Worm (Caenorhabditis elegans): ENCODE measurements around the gene F41G3.19.

The F41G3.19 gene

ce11 chrII:6721581-6721980 is 30.3 kb downstream of the F41G3.19 start (continued):
- TF ChIP-seq hrde-1 (tag; optimal IDR thresholded peaks at IDR 0.05; ENCODE audit: borderline replicate concordance): no peak
- peak; percentile 88 for TF ChIP-seq him-1 (tag; optimal IDR thresholded peaks at IDR 0.05)
- TF ChIP-seq unc-62 (GFP tag; optimal IDR thresholded peaks at IDR 0.05): no peak
- no peak for TF ChIP-seq T26A5.8 (tag; optimal IDR thresholded peaks at IDR 0.05)
- no peak for TF ChIP-seq hlh-12 (tag; optimal IDR thresholded peaks at IDR 0.05)
- TF ChIP-seq Y53G8AR.9 (GFP tag; conservative IDR thresholded peaks at IDR 0.05): no peak
- no peak for TF ChIP-seq F49E8.2 (tag; optimal IDR thresholded peaks at IDR 0.05; ENCODE audit: insufficient read depth)
- no peak for TF ChIP-seq ets-4 (GFP tag; optimal IDR thresholded peaks at IDR 0.05)
- no peak for TF ChIP-seq ztf-22 (GFP tag; optimal IDR thresholded peaks at IDR 0.05)
- no peak for TF ChIP-seq F55B11.4 (tag; optimal IDR thresholded peaks at IDR 0.05; ENCODE audit: borderline replicate concordance, insufficient read depth)
- peak; percentile 67 for TF ChIP-seq hmg-1.2 (GFP tag; IDR thresholded peaks at IDR 0.05)
- TF ChIP-seq F57A8.1 (GFP tag; optimal IDR thresholded peaks at IDR 0.05): no peak
- no peak for TF ChIP-seq fkh-3 (tag; optimal IDR thresholded peaks at IDR 0.05)
- TF ChIP-seq K12H6.12 (tag; optimal IDR thresholded peaks at IDR 0.05): peak; percentile 0
- 0 out of 2 replicates have a peak, but pooled peaks have one; percentile 24 for TF ChIP-seq ceh-100 (GFP tag; IDR thresholded peaks at IDR 0.05)
- TF ChIP-seq B0261.1 (tag; optimal IDR thresholded peaks at IDR 0.05): peak; percentile 85
- no peak for TF ChIP-seq lin-54 (GFP tag; optimal IDR thresholded peaks at IDR 0.05)
- no peak for TF ChIP-seq F52B5.7 (tag; optimal IDR thresholded peaks at IDR 0.05)
- TF ChIP-seq madf-8 (GFP tag; conservative IDR thresholded peaks at IDR 0.05): no peak
- no peak for TF ChIP-seq mxl-1 (tag; optimal IDR thresholded peaks at IDR 0.05)
- no peak for TF ChIP-seq ekl-4 (GFP tag; IDR thresholded peaks at IDR 0.05)
- TF ChIP-seq pbrm-1 (GFP tag; IDR thresholded peaks at IDR 0.05): no peak
- no peak for TF ChIP-seq F37B4.10 (GFP tag; IDR thresholded peaks at IDR 0.05)
- peak; percentile 13 for TF ChIP-seq ztf-18 (tag; optimal IDR thresholded peaks at IDR 0.05)
- no peak for TF ChIP-seq rcor-1 (GFP tag; IDR thresholded peaks at IDR 0.05)
- TF ChIP-seq ceh-91 (GFP tag; IDR thresholded peaks at IDR 0.05): no peak
- no peak for TF ChIP-seq ama-1 (optimal IDR thresholded peaks at IDR 0.05)
- TF ChIP-seq ama-1 (GFP tag; optimal IDR thresholded peaks at IDR 0.05): no peak
- TF ChIP-seq ceh-58 (GFP tag; IDR thresholded peaks at IDR 0.05): no peak
- no peak for TF ChIP-seq ztf-26 (tag; optimal IDR thresholded peaks at IDR 0.05)
- TF ChIP-seq tbx-9 (tag; optimal IDR thresholded peaks at IDR 0.05; ENCODE audit: borderline replicate concordance): no peak
- no peak for TF ChIP-seq ztf-3 (GFP tag; optimal IDR thresholded peaks at IDR 0.05)
- no peak for TF ChIP-seq Y67H2A.10 (GFP tag; conservative IDR thresholded peaks at IDR 0.05)
- TF ChIP-seq cebp-2 (GFP tag; IDR thresholded peaks at IDR 0.05): no peak
- TF ChIP-seq aptf-2 (GFP tag; conservative IDR thresholded peaks at IDR 0.05): no peak
- TF ChIP-seq bed-1 (GFP tag; IDR thresholded peaks at IDR 0.05): no peak
- no peak for TF ChIP-seq ztf-6 (GFP tag; IDR thresholded peaks at IDR 0.05)
- TF ChIP-seq dox-1 (GFP tag; IDR thresholded peaks at IDR 0.05): no peak; the same call in 1 of the 2 replicates
- no peak for TF ChIP-seq hlh-26 (GFP tag; conservative IDR thresholded peaks at IDR 0.05)
- TF ChIP-seq F23B12.7 (tag; optimal IDR thresholded peaks at IDR 0.05; ENCODE audit: insufficient read depth): peak; percentile 75
- no peak for TF ChIP-seq ccch-3 (GFP tag; optimal IDR thresholded peaks at IDR 0.05)
- TF ChIP-seq madf-3 (GFP tag; IDR thresholded peaks at IDR 0.05): no peak
- TF ChIP-seq nfya-2 (GFP tag; IDR thresholded peaks at IDR 0.05): no peak
- TF ChIP-seq Y53F4B.3 (GFP tag; IDR thresholded peaks at IDR 0.05): no peak; the same call in 1 of the 2 replicates
- TF ChIP-seq madf-6 (GFP tag; IDR thresholded peaks at IDR 0.05): 0 out of 2 replicates have a peak, but pooled peaks have one; percentile 51
- no peak for TF ChIP-seq snpc-4 (GFP tag; optimal IDR thresholded peaks at IDR 0.05)
- no peak for TF ChIP-seq snpc-4 (tag; optimal IDR thresholded peaks at IDR 0.05)
- no peak for TF ChIP-seq nfyb-1 (GFP tag; IDR thresholded peaks at IDR 0.05)
- no peak for TF ChIP-seq sptf-2 (GFP tag; optimal IDR thresholded peaks at IDR 0.05)

All from whole organism, young adult.